Worm (Caenorhabditis elegans) whole organism, L3 larva: ENCODE measurements around the gene cht-2.

Experiments
- R02D3.7 ChIP-seq: fragments of 150-350 bp; optimal IDR thresholded peaks from 2 replicates; lab custom pipeline; 2014; ENCODE audit warnings: missing biosample characterization, missing genetic modification characterization
- ZK546.5 ChIP-seq: sonication (generic microtip); optimal IDR thresholded peaks from 2 replicates; lab custom pipeline; 2017; ENCODE audit warnings: missing biosample characterization, missing genetic modification characterization
- aly-2 ChIP-seq: fragments of 150-350 bp; optimal IDR thresholded peaks from 2 replicates; lab custom pipeline; 2014; ENCODE audit warnings: missing biosample characterization, missing genetic modification characterization
- ama-1 ChIP-seq: fragments of 150-350 bp; optimal IDR thresholded peaks from 2 replicates; lab custom pipeline; 2018
- ceh-16 ChIP-seq: sonication (generic microtip); optimal IDR thresholded peaks from 2 replicates; lab custom pipeline; 2017; ENCODE audit warnings: missing biosample characterization, missing genetic modification characterization
- ceh-28 ChIP-seq: fragments of 150-350 bp; optimal IDR thresholded peaks from 2 replicates; lab custom pipeline; 2014; ENCODE audit warnings: missing biosample characterization, missing genetic modification reagents, missing genetic modification characterization
- ceh-82 ChIP-seq: fragments of 150-350 bp; optimal IDR thresholded peaks from 2 replicates; lab custom pipeline; 2014; ENCODE audit warnings: missing biosample characterization, missing genetic modification characterization
- ceh-9 ChIP-seq: sonication (generic microtip); optimal IDR thresholded peaks from 2 replicates; lab custom pipeline; 2018; ENCODE audit warnings: missing biosample characterization, missing genetic modification characterization
- daf-12 ChIP-seq: fragments of 150-350 bp; optimal IDR thresholded peaks from 2 replicates; lab custom pipeline; 2014; ENCODE audit warnings: missing biosample characterization, missing genetic modification reagents, missing genetic modification characterization
- egl-27 ChIP-seq: sonication (generic microtip); optimal IDR thresholded peaks from 4 replicates; lab custom pipeline; 2017; ENCODE audit warnings: missing biosample characterization, missing genetic modification reagents, missing genetic modification characterization
- egl-5 ChIP-seq: fragments of 150-350 bp; optimal IDR thresholded peaks from 2 replicates; lab custom pipeline; 2017; ENCODE audit warnings: missing biosample characterization, missing genetic modification reagents, missing genetic modification characterization, inconsistent platforms
- elt-1 ChIP-seq: fragments of 150-350 bp; optimal IDR thresholded peaks from 2 replicates; lab custom pipeline; 2014; ENCODE audit warnings: missing biosample characterization, missing genetic modification characterization
- elt-2 ChIP-seq: sonication (generic microtip); optimal IDR thresholded peaks from 2 replicates; lab custom pipeline; 2016; ENCODE audit warnings: missing genetic modification reagents, mild to moderate bottlenecking, missing genetic modification characterization, missing compliant biosample characterization
- elt-3 ChIP-seq, 3 experiments: fragments of 150-350 bp in 1 of 3; sonication (generic microtip) in 2 of 3; optimal IDR thresholded peaks; 2 replicates in 2 of 3; 4 replicates in 1 of 3; lab custom pipeline; 2014 to 2017; ENCODE audit warnings: missing biosample characterization in 3 of 3, missing genetic modification characterization in 3 of 3
- eor-1 ChIP-seq, 2 experiments: fragments of 150-350 bp; optimal IDR thresholded peaks; 2 replicates each; lab custom pipeline; 2014 to 2018; ENCODE audit warnings: missing biosample characterization in 2 of 2, missing genetic modification characterization in 2 of 2
- fkh-10 ChIP-seq: sonication (generic microtip); optimal IDR thresholded peaks from 2 replicates; lab custom pipeline; 2017; ENCODE audit warnings: missing biosample characterization, missing genetic modification reagents, missing genetic modification characterization
- fkh-2 ChIP-seq: fragments of 150-350 bp; optimal IDR thresholded peaks from 2 replicates; lab custom pipeline; 2014; ENCODE audit warnings: missing biosample characterization, missing genetic modification reagents, missing genetic modification characterization
- fos-1 ChIP-seq: fragments of 150-350 bp; optimal IDR thresholded peaks from 2 replicates; lab custom pipeline; 2014; ENCODE audit warnings: missing biosample characterization, missing genetic modification characterization
- hmg-11 ChIP-seq: sonication (generic microtip); optimal IDR thresholded peaks from 2 replicates; lab custom pipeline; 2016; ENCODE audit warnings: missing genetic modification characterization, missing compliant biosample characterization
- jun-1 ChIP-seq: fragments of 150-350 bp; optimal IDR thresholded peaks from 2 replicates; lab custom pipeline; 2014; ENCODE audit warnings: missing biosample characterization, missing genetic modification reagents, missing genetic modification characterization
- lin-15B ChIP-seq: fragments of 150-350 bp; optimal IDR thresholded peaks from 2 replicates; lab custom pipeline; 2014; ENCODE audit warnings: missing biosample characterization, missing genetic modification characterization
- lin-39 ChIP-seq: fragments of 150-350 bp; optimal IDR thresholded peaks from 2 replicates; lab custom pipeline; 2018; ENCODE audit warnings: missing biosample characterization, missing genetic modification reagents, missing genetic modification characterization
- lsy-12 ChIP-seq: sonication (generic microtip); optimal IDR thresholded peaks from 2 replicates; lab custom pipeline; 2016; ENCODE audit warnings: mild to moderate bottlenecking, missing genetic modification characterization, missing compliant biosample characterization
- mdl-1 ChIP-seq: fragments of 150-350 bp; optimal IDR thresholded peaks from 2 replicates; lab custom pipeline; 2014; ENCODE audit warnings: missing biosample characterization, missing genetic modification characterization
- mml-1 ChIP-seq: fragments of 150-350 bp; sonication (generic microtip); optimal IDR thresholded peaks from 3 replicates; lab custom pipeline; 2014; ENCODE audit warnings: missing biosample characterization, missing genetic modification characterization
- nfya-1 ChIP-seq: sonication (generic microtip); optimal IDR thresholded peaks from 2 replicates; lab custom pipeline; 2017; ENCODE audit warnings: missing genetic modification characterization, mild to moderate bottlenecking, missing compliant biosample characterization, antibody characterized with exemption, moderate library complexity; ENCODE audit not compliant: insufficient read depth
- nhr-11 ChIP-seq: fragments of 150-350 bp; optimal IDR thresholded peaks from 2 replicates; lab custom pipeline; 2014; ENCODE audit warnings: missing biosample characterization, missing genetic modification characterization
- nhr-12 ChIP-seq: fragments of 150-350 bp; optimal IDR thresholded peaks from 2 replicates; lab custom pipeline; 2014; ENCODE audit warnings: missing biosample characterization, missing genetic modification characterization
- nhr-23 ChIP-seq: fragments of 150-350 bp; optimal IDR thresholded peaks from 2 replicates; lab custom pipeline; 2014; ENCODE audit warnings: missing biosample characterization, missing genetic modification reagents, missing genetic modification characterization
- nhr-237 ChIP-seq: fragments of 150-350 bp; optimal IDR thresholded peaks from 2 replicates; lab custom pipeline; 2014; ENCODE audit warnings: missing biosample characterization, missing genetic modification characterization
- nhr-25 ChIP-seq: sonication (generic microtip); optimal IDR thresholded peaks from 2 replicates; lab custom pipeline; 2017; ENCODE audit warnings: missing biosample characterization, missing genetic modification characterization
- nhr-28 ChIP-seq: fragments of 150-350 bp; optimal IDR thresholded peaks from 2 replicates; lab custom pipeline; 2014; ENCODE audit warnings: missing biosample characterization, missing genetic modification characterization
- nhr-43 ChIP-seq: sonication (generic microtip); optimal IDR thresholded peaks from 2 replicates; lab custom pipeline; 2016; ENCODE audit warnings: mild to moderate bottlenecking, missing genetic modification characterization, missing compliant biosample characterization; ENCODE audit not compliant: poor library complexity, severe bottlenecking
- nhr-67 ChIP-seq: fragments of 150-350 bp; optimal IDR thresholded peaks from 2 replicates; lab custom pipeline; 2014; ENCODE audit warnings: missing biosample characterization, missing genetic modification characterization
- nhr-76 ChIP-seq: fragments of 150-350 bp; sonication (generic microtip); optimal IDR thresholded peaks from 5 replicates; lab custom pipeline; 2014; ENCODE audit warnings: missing biosample characterization, missing genetic modification characterization
- nhr-77 ChIP-seq: fragments of 150-350 bp; optimal IDR thresholded peaks from 2 replicates; lab custom pipeline; 2014; ENCODE audit warnings: missing biosample characterization, missing genetic modification characterization
- pha-4 ChIP-seq: fragments of 150-350 bp; optimal IDR thresholded peaks from 2 replicates; lab custom pipeline; 2014; ENCODE audit warnings: missing biosample characterization, missing genetic modification reagents, missing genetic modification characterization
- pqm-1 ChIP-seq: fragments of 150-350 bp; optimal IDR thresholded peaks from 2 replicates; lab custom pipeline; 2017; ENCODE audit warnings: missing biosample characterization, missing genetic modification characterization, inconsistent platforms
- sea-2 ChIP-seq: fragments of 150-350 bp; sonication (generic microtip); optimal IDR thresholded peaks from 4 replicates; lab custom pipeline; 2014; ENCODE audit warnings: missing biosample characterization, missing genetic modification reagents, missing genetic modification characterization
- skn-1 ChIP-seq: fragments of 150-350 bp; optimal IDR thresholded peaks from 2 replicates; lab custom pipeline; 2014; ENCODE audit warnings: missing biosample characterization, missing genetic modification characterization
- snpc-4 ChIP-seq: fragments of 150-350 bp; optimal IDR thresholded peaks from 2 replicates; lab custom pipeline; 2014; ENCODE audit warnings: missing biosample characterization, missing genetic modification characterization
- tbx-2 ChIP-seq: sonication (generic microtip); optimal IDR thresholded peaks from 2 replicates; lab custom pipeline; 2016; ENCODE audit warnings: mild to moderate bottlenecking, missing genetic modification characterization, missing compliant biosample characterization
- unc-39 ChIP-seq: sonication (generic microtip); optimal IDR thresholded peaks from 4 replicates; lab custom pipeline; 2017; ENCODE audit warnings: missing biosample characterization, missing genetic modification characterization
- unc-62 ChIP-seq: fragments of 150-350 bp; sonication (generic microtip); optimal IDR thresholded peaks from 4 replicates; lab custom pipeline; 2014; ENCODE audit warnings: missing biosample characterization, missing genetic modification reagents, missing genetic modification characterization
- zag-1 ChIP-seq: fragments of 150-350 bp; optimal IDR thresholded peaks from 2 replicates; lab custom pipeline; 2014; ENCODE audit warnings: missing biosample characterization, missing genetic modification characterization
- ztf-11 ChIP-seq: fragments of 150-350 bp; optimal IDR thresholded peaks from 2 replicates; lab custom pipeline; 2014; ENCODE audit warnings: missing biosample characterization, missing genetic modification characterization
- ztf-4 ChIP-seq: fragments of 150-350 bp; optimal IDR thresholded peaks from 2 replicates; lab custom pipeline; 2014; ENCODE audit warnings: missing biosample characterization, missing genetic modification characterization

The cht-2 gene

ce11 chrII:8481033-8481708, 39.6 kb upstream of the cht-2 start:
- TF ChIP-seq nhr-25 (tag; lab: Kevin White, UChicago) (no peak), pha-4 (tag; lab: Kevin White, UChicago) (peak; percentile 50), ama-1 (lab: Kevin White, UChicago) (peak; percentile 88), ceh-9 (tag; lab: Kevin White, UChicago) (no peak), mdl-1 (tag; lab: Kevin White, UChicago) (no peak), ZK546.5 (tag; lab: Kevin White, UChicago) (no peak), nhr-23 (no peak), nhr-28 (tag; lab: Kevin White, UChicago) (no peak), nhr-12 (tag; lab: Kevin White, UChicago) (no peak), elt-2 (tag; lab: Kevin White, UChicago) (peak; percentile 55), nhr-11 (tag; lab: Kevin White, UChicago) (no peak), nhr-237 (tag; lab: Kevin White, UChicago) (no peak), R02D3.7 (tag; lab: Kevin White, UChicago) (no peak), unc-62 (no peak), lin-15B (tag; lab: Kevin White, UChicago) (no peak), ceh-28 (no peak), ztf-11 (no peak), fkh-10 (GFP tag; lab: Kevin White, UChicago) (no peak), nhr-43 (tag; lab: Kevin White, UChicago) (peak; percentile 26), fos-1 (tag; lab: Kevin White, UChicago) (no peak), unc-39 (tag; lab: Kevin White, UChicago) (no peak), nhr-67 (tag; lab: Kevin White, UChicago) (no peak), lsy-12 (tag; lab: Kevin White, UChicago) (no peak), hmg-11 (no peak), elt-3 (tag; optimal IDR thresholded peaks at IDR 0.05; lab: Kevin White, UChicago) (no peak), pqm-1 (tag; lab: Kevin White, UChicago) (peak; percentile 3), sea-2 (no peak), ztf-4 (tag; lab: Kevin White, UChicago) (no peak), snpc-4 (tag; lab: Kevin White, UChicago) (no peak), egl-5 (tag; lab: Kevin White, UChicago) (peak; percentile 24), zag-1 (no peak), nhr-76 (tag; lab: Kevin White, UChicago) (no peak), elt-1 (tag; lab: Kevin White, UChicago) (no peak), skn-1 (tag; lab: Kevin White, UChicago) (no peak), aly-2 (tag; lab: Kevin White, UChicago) (no peak), jun-1 (tag; lab: Kevin White, UChicago) (no peak), nhr-77 (no peak), mml-1 (peak; percentile 45), egl-27 (tag; lab: Kevin White, UChicago) (no peak), fkh-2 (tag; lab: Kevin White, UChicago) (no peak), nfya-1 (peak; percentile 37), daf-12 (tag; lab: Kevin White, UChicago) (no peak), ceh-16 (tag; lab: Kevin White, UChicago) (no peak), tbx-2 (tag; lab: Kevin White, UChicago) (no peak), eor-1 (tag; optimal IDR thresholded peaks at IDR 0.05; lab: Kevin White, UChicago) (no peak), lin-39 (tag; lab: Kevin White, UChicago) (no peak), ceh-82 (tag; lab: Kevin White, UChicago) (no peak)
